Worm (Caenorhabditis elegans) whole organism, mixed stage, embryonic: ENCODE measurements around the gene nlp-3.

ENCODE experiments used
- M03D4.4 ChIP-seq: sonication (generic microtip); optimal IDR thresholded peaks from 2 replicates; lab custom pipeline; 2017; ENCODE audit warnings: mild to moderate bottlenecking, missing genetic modification characterization, missing compliant biosample characterization
- bed-3 ChIP-seq: fragments of 200-800 bp; sonication (Bioruptor generic); optimal IDR thresholded peaks from 3 replicates; lab custom pipeline; 2018; ENCODE audit warnings: mild to moderate bottlenecking, missing genetic modification characterization, moderate library complexity, missing compliant biosample characterization
- blmp-1 ChIP-seq: fragments of 150-350 bp; optimal IDR thresholded peaks from 2 replicates; lab custom pipeline; 2014; ENCODE audit warnings: missing biosample characterization, missing genetic modification characterization
- ceh-39 ChIP-seq: fragments of 150-350 bp; optimal IDR thresholded peaks from 2 replicates; lab custom pipeline; 2014; ENCODE audit warnings: missing biosample characterization, missing genetic modification characterization
- ceh-43 ChIP-seq: fragments of 200-800 bp; sonication (Bioruptor generic); optimal IDR thresholded peaks from 2 replicates; lab custom pipeline; 2018; ENCODE audit warnings: mild to moderate bottlenecking, missing genetic modification characterization, moderate library complexity, missing compliant biosample characterization
- ceh-83 ChIP-seq: fragments of 200-800 bp; sonication (Bioruptor generic); optimal IDR thresholded peaks from 2 replicates; lab custom pipeline; 2018; ENCODE audit warnings: mild to moderate bottlenecking, missing genetic modification characterization, missing compliant biosample characterization
- ces-1 ChIP-seq: fragments of 150-350 bp; optimal IDR thresholded peaks from 2 replicates; lab custom pipeline; 2014; ENCODE audit warnings: missing biosample characterization, missing genetic modification reagents, missing genetic modification characterization
- cnd-1 ChIP-seq: fragments of 200-800 bp; sonication (Bioruptor generic); optimal IDR thresholded peaks from 2 replicates; lab custom pipeline; 2018; ENCODE audit warnings: mild to moderate bottlenecking, missing genetic modification characterization, missing compliant biosample characterization
- drap-1 ChIP-seq: fragments of 200-800 bp; sonication (Bioruptor generic); optimal IDR thresholded peaks from 3 replicates; lab custom pipeline; 2018; ENCODE audit warnings: mild to moderate bottlenecking, missing genetic modification characterization, missing compliant biosample characterization
- elt-1 ChIP-seq: sonication (generic microtip); optimal IDR thresholded peaks from 2 replicates; lab custom pipeline; 2017; ENCODE audit warnings: missing genetic modification characterization, mild to moderate bottlenecking, missing compliant biosample characterization, antibody characterized with exemption, moderate library complexity, borderline replicate concordance; ENCODE audit not compliant: insufficient read depth
- elt-3 ChIP-seq: fragments of 150-350 bp; optimal IDR thresholded peaks from 2 replicates; lab custom pipeline; 2014; ENCODE audit warnings: missing biosample characterization, missing genetic modification characterization
- flh-1 ChIP-seq: fragments of 200-800 bp; sonication (Bioruptor generic); optimal IDR thresholded peaks from 2 replicates; lab custom pipeline; 2018; ENCODE audit warnings: mild to moderate bottlenecking, missing genetic modification characterization, moderate library complexity, missing compliant biosample characterization
- ham-2 ChIP-seq: fragments of 200-800 bp; sonication (Bioruptor generic); optimal IDR thresholded peaks from 2 replicates; lab custom pipeline; 2018; ENCODE audit warnings: mild to moderate bottlenecking, missing genetic modification characterization, missing compliant biosample characterization
- hlh-1 ChIP-seq: fragments of 150-350 bp; optimal IDR thresholded peaks from 2 replicates; lab custom pipeline; 2014; ENCODE audit warnings: missing biosample characterization, missing genetic modification reagents, missing genetic modification characterization
- lin-13 ChIP-seq: fragments of 150-350 bp; optimal IDR thresholded peaks from 2 replicates; lab custom pipeline; 2014; ENCODE audit warnings: missing biosample characterization, missing genetic modification characterization
- lin-32 ChIP-seq: fragments of 200-800 bp; sonication (Bioruptor generic); optimal IDR thresholded peaks from 2 replicates; lab custom pipeline; 2018; ENCODE audit warnings: mild to moderate bottlenecking, missing genetic modification characterization, missing compliant biosample characterization
- lsy-2 ChIP-seq: fragments of 150-350 bp; optimal IDR thresholded peaks from 2 replicates; lab custom pipeline; 2014; ENCODE audit warnings: missing biosample characterization, missing genetic modification characterization
- mab-5 ChIP-seq: fragments of 150-350 bp; optimal IDR thresholded peaks from 2 replicates; lab custom pipeline; 2014; ENCODE audit warnings: missing biosample characterization, missing genetic modification characterization
- mep-1 ChIP-seq: fragments of 150-350 bp; optimal IDR thresholded peaks from 2 replicates; lab custom pipeline; 2017; ENCODE audit warnings: missing biosample characterization, missing genetic modification reagents, missing genetic modification characterization, inconsistent platforms
- mls-2 ChIP-seq: sonication (generic microtip); optimal IDR thresholded peaks from 2 replicates; lab custom pipeline; 2016; ENCODE audit warnings: mild to moderate bottlenecking, missing genetic modification characterization, moderate library complexity, missing compliant biosample characterization
- nhr-12 ChIP-seq: fragments of 150-350 bp; optimal IDR thresholded peaks from 2 replicates; lab custom pipeline; 2014; ENCODE audit warnings: missing biosample characterization, missing genetic modification characterization
- nhr-2 ChIP-seq: fragments of 150-350 bp; optimal IDR thresholded peaks from 2 replicates; lab custom pipeline; 2014; ENCODE audit warnings: missing biosample characterization, missing genetic modification characterization
- nhr-237 ChIP-seq: fragments of 150-350 bp; optimal IDR thresholded peaks from 2 replicates; lab custom pipeline; 2014; ENCODE audit warnings: missing biosample characterization, missing genetic modification characterization
- nhr-28 ChIP-seq: fragments of 150-350 bp; optimal IDR thresholded peaks from 2 replicates; lab custom pipeline; 2014; ENCODE audit warnings: missing biosample characterization, missing genetic modification characterization
- nhr-76 ChIP-seq: sonication (generic microtip); optimal IDR thresholded peaks from 2 replicates; lab custom pipeline; 2017; ENCODE audit warnings: missing biosample characterization, missing genetic modification characterization
- pha-4 ChIP-seq: fragments of 150-350 bp; optimal IDR thresholded peaks from 2 replicates; lab custom pipeline; 2018; ENCODE audit warnings: missing biosample characterization, missing genetic modification reagents, missing genetic modification characterization
- sem-2 ChIP-seq: fragments of 200-800 bp; sonication (Bioruptor generic); optimal IDR thresholded peaks from 2 replicates; lab custom pipeline; 2018; ENCODE audit warnings: mild to moderate bottlenecking, missing genetic modification characterization, missing compliant biosample characterization
- snpc-4 ChIP-seq: fragments of 150-350 bp; optimal IDR thresholded peaks from 2 replicates; lab custom pipeline; 2014; ENCODE audit warnings: missing biosample characterization, missing genetic modification characterization
- sptf-1 ChIP-seq: sonication (generic microtip); optimal IDR thresholded peaks from 2 replicates; lab custom pipeline; 2017; ENCODE audit warnings: mild to moderate bottlenecking, missing genetic modification characterization, moderate library complexity, missing compliant biosample characterization
- tbx-8 ChIP-seq: fragments of 200-800 bp; sonication (Bioruptor generic); optimal IDR thresholded peaks from 2 replicates; lab custom pipeline; 2018; ENCODE audit warnings: mild to moderate bottlenecking, missing genetic modification characterization, moderate library complexity, missing compliant biosample characterization
- unc-120 ChIP-seq: sonication (generic microtip); optimal IDR thresholded peaks from 2 replicates; lab custom pipeline; 2017; ENCODE audit warnings: missing genetic modification characterization, missing compliant biosample characterization; ENCODE audit not compliant: poor library complexity, severe bottlenecking
- unc-39 ChIP-seq: fragments of 150-350 bp; optimal IDR thresholded peaks from 2 replicates; lab custom pipeline; 2014; ENCODE audit warnings: missing biosample characterization, missing genetic modification characterization
- unc-62 ChIP-seq: fragments of 150-350 bp; optimal IDR thresholded peaks from 2 replicates; lab custom pipeline; 2014; ENCODE audit warnings: missing biosample characterization, missing genetic modification reagents, missing genetic modification characterization
- zip-8 ChIP-seq: fragments of 150-350 bp; optimal IDR thresholded peaks from 2 replicates; lab custom pipeline; 2014; ENCODE audit warnings: missing biosample characterization, missing genetic modification characterization
- ztf-11 ChIP-seq: fragments of 150-350 bp; optimal IDR thresholded peaks from 2 replicates; lab custom pipeline; 2014; ENCODE audit warnings: missing biosample characterization, missing genetic modification characterization

The nlp-3 gene

DNA sequence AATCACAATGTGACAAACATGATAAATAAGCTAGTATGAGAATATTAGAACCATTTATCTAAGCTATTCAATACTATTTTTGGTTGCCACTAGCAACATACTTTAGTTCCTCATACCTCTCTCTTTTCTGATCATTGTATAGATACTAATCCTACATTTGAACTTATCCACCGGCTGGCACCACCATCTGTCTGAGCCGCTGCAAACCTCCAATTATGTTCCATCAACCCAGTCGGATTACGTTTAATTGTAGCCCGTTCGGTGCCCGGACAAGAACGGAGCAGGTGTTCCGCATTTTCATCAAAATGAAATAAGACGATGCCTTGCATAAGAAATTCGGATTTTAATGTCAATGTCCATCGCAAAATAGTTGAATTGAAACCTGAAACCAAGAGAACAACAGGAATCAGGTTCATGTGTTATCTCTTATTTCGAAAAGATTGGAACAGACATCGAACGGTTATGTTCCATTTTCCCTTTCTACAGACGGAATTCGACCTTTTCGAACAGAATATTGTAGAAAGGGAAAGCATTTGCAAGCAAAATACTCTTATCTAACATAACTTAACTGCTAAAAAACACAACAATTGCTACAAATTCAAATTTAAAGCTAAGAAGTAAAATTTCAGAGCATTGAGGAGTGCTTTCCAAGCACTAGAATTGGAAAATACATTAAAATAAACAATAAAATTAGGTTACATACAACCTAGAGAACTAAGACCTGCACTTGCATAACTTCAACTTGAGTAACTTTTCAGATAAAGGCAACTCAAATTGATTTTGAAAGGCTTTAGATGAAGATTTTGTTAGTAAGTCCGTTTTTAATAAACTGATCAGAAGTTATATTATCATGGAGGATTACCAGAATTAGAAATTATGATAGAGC, 32.0 kb downstream of the nlp-3 start:
- TF ChIP-seq ceh-83 (GFP tag; lab: Kevin White, UChicago) (no peak), ham-2 (GFP tag; lab: Kevin White, UChicago) (no peak), snpc-4 (no peak), ces-1 (GFP tag; lab: Kevin White, UChicago) (peak; percentile 64), sptf-1 (tag; lab: Kevin White, UChicago) (peak; percentile 72), cnd-1 (tag; lab: Kevin White, UChicago) (peak; percentile 97), unc-62 (GFP tag; lab: Kevin White, UChicago) (no peak), unc-120 (no peak), nhr-28 (tag; lab: Kevin White, UChicago) (no peak), M03D4.4 (tag; lab: Kevin White, UChicago) (no peak), nhr-76 (tag; lab: Kevin White, UChicago) (no peak), lsy-2 (no peak), elt-3 (tag; lab: Kevin White, UChicago) (no peak), blmp-1 (peak; percentile 79), sem-2 (GFP tag; lab: Kevin White, UChicago) (no peak), ztf-11 (tag; lab: Kevin White, UChicago) (peak; percentile 71), mep-1 (tag; lab: Kevin White, UChicago) (no peak), lin-13 (tag; lab: Kevin White, UChicago) (no peak), ceh-39 (tag; lab: Kevin White, UChicago) (no peak), nhr-2 (tag; lab: Kevin White, UChicago) (peak; percentile 97), mls-2 (peak; percentile 31), ceh-43 (GFP tag; lab: Kevin White, UChicago) (peak; percentile 47), lin-32 (GFP tag; lab: Kevin White, UChicago) (peak; percentile 95)
- TF ChIP-seq, all 35 proteins: peak for 9

- TF ChIP-seq ces-1 (GFP tag; lab: Kevin White, UChicago) (peak; percentile 62), mep-1 (tag; lab: Kevin White, UChicago) (peak; percentile 57), ztf-11 (tag; lab: Kevin White, UChicago) (peak; percentile 86), sptf-1 (tag; lab: Kevin White, UChicago) (peak; percentile 81), bed-3 (GFP tag; lab: Kevin White, UChicago) (peak; percentile 47), nhr-76 (tag; lab: Kevin White, UChicago) (no peak), blmp-1 (no peak), drap-1 (GFP tag; lab: Kevin White, UChicago) (peak; percentile 41), cnd-1 (tag; lab: Kevin White, UChicago) (peak; percentile 69), snpc-4 (no peak), ceh-83 (GFP tag; lab: Kevin White, UChicago) (peak; percentile 60), pha-4 (tag; lab: Kevin White, UChicago) (peak; percentile 81), ceh-43 (GFP tag; lab: Kevin White, UChicago) (peak; percentile 46), lin-13 (tag; lab: Kevin White, UChicago) (peak; percentile 64), nhr-28 (tag; lab: Kevin White, UChicago) (no peak), nhr-237 (tag; lab: Kevin White, UChicago) (peak; percentile 65), sem-2 (GFP tag; lab: Kevin White, UChicago) (peak; percentile 45), lin-32 (GFP tag; lab: Kevin White, UChicago) (peak; percentile 29), zip-8 (tag; lab: Kevin White, UChicago) (no peak), tbx-8 (GFP tag; lab: Kevin White, UChicago) (peak; percentile 33), ceh-39 (tag; lab: Kevin White, UChicago) (no peak), nhr-12 (tag; lab: Kevin White, UChicago) (no peak), elt-1 (tag; lab: Kevin White, UChicago) (peak; percentile 47), lsy-2 (peak; percentile 72), unc-39 (tag; lab: Kevin White, UChicago) (peak; percentile 74), flh-1 (GFP tag; lab: Kevin White, UChicago) (no peak), unc-62 (GFP tag; lab: Kevin White, UChicago) (peak; percentile 88), nhr-2 (tag; lab: Kevin White, UChicago) (peak; percentile 75), M03D4.4 (tag; lab: Kevin White, UChicago) (peak; percentile 63), mls-2 (peak; percentile 81), mab-5 (tag; lab: Kevin White, UChicago) (no peak), unc-120 (peak; percentile 99), hlh-1 (tag; lab: Kevin White, UChicago) (peak; percentile 65), elt-3 (tag; lab: Kevin White, UChicago) (peak; percentile 39), ham-2 (GFP tag; lab: Kevin White, UChicago) (peak; percentile 82)
Observed at ce11 chrX:13144975-13145618, 33.1 kb downstream of the nlp-3 start.
